Fruit fly (Drosophila melanogaster) whole organism, adult: Measurements from ENCODE around the gene Fnta.

Source experiments
- CG11617 ChIP-seq: fragments of 200-800 bp; sonication (Bioruptor generic); optimal IDR thresholded peaks from 2 replicates; lab custom pipeline; 2017; ENCODE audit warnings: mild to moderate bottlenecking, missing biosample characterization, missing genetic modification reagents, missing genetic modification characterization
- CG12768 ChIP-seq: fragments of 200-800 bp; sonication (Bioruptor generic); optimal IDR thresholded peaks from 2 replicates; lab custom pipeline; 2017; ENCODE audit warnings: missing biosample characterization, missing genetic modification characterization, mild to moderate bottlenecking, moderate library complexity, missing genetic modification reagents
- CG14711 ChIP-seq: fragments of 200-800 bp; sonication (Bioruptor generic); optimal IDR thresholded peaks from 2 replicates; lab custom pipeline; 2018; ENCODE audit warnings: missing biosample characterization, mild to moderate bottlenecking, missing genetic modification characterization, moderate library complexity
- CG1620 ChIP-seq: fragments of 200-800 bp; sonication (Bioruptor generic); optimal IDR thresholded peaks from 2 replicates; lab custom pipeline; 2016; ENCODE audit warnings: missing biosample characterization, missing genetic modification characterization
- CG33017 ChIP-seq: fragments of 200-800 bp; sonication (Bioruptor generic); optimal IDR thresholded peaks from 2 replicates; lab custom pipeline; 2018; ENCODE audit warnings: missing biosample characterization, mild to moderate bottlenecking, missing genetic modification characterization, moderate library complexity
- CG5204 ChIP-seq: fragments of 200-800 bp; sonication (Bioruptor generic); optimal IDR thresholded peaks from 2 replicates; lab custom pipeline; 2016; ENCODE audit warnings: missing biosample characterization, missing genetic modification characterization
- CG7045 ChIP-seq: fragments of 200-800 bp; sonication (Bioruptor generic); optimal IDR thresholded peaks from 2 replicates; lab custom pipeline; 2017; ENCODE audit warnings: missing biosample characterization, mild to moderate bottlenecking, missing genetic modification characterization
- CG7101 ChIP-seq: fragments of 200-800 bp; sonication (Bioruptor generic); optimal IDR thresholded peaks from 2 replicates; lab custom pipeline; 2018; ENCODE audit warnings: missing biosample characterization, mild to moderate bottlenecking, missing genetic modification characterization, moderate library complexity
- Clk ChIP-seq: fragments of 200-800 bp; sonication (Bioruptor generic); optimal IDR thresholded peaks from 2 replicates; lab custom pipeline; 2017; ENCODE audit warnings: missing biosample characterization, missing genetic modification characterization
- Crg-1 ChIP-seq: fragments of 200-800 bp; sonication (Bioruptor generic); optimal IDR thresholded peaks from 2 replicates; lab custom pipeline; 2016; ENCODE audit warnings: missing biosample characterization, missing genetic modification characterization
- Hr96 ChIP-seq: fragments of 200-800 bp; sonication (Bioruptor generic); optimal IDR thresholded peaks from 2 replicates; lab custom pipeline; 2016; ENCODE audit warnings: missing biosample characterization, missing genetic modification characterization
- Mnt ChIP-seq: fragments of 200-800 bp; sonication (Bioruptor generic); optimal IDR thresholded peaks from 2 replicates; lab custom pipeline; 2016; ENCODE audit warnings: missing biosample characterization, mild to moderate bottlenecking, missing genetic modification characterization
- bab1 ChIP-seq: fragments of 200-800 bp; sonication (Bioruptor generic); optimal IDR thresholded peaks from 3 replicates; lab custom pipeline; 2019; ENCODE audit warnings: missing biosample characterization, mild to moderate bottlenecking, missing genetic modification characterization, moderate library complexity
- cic ChIP-seq: fragments of 200-800 bp; sonication (Bioruptor generic); optimal IDR thresholded peaks from 2 replicates; lab custom pipeline; 2017; ENCODE audit warnings: missing biosample characterization, mild to moderate bottlenecking, missing genetic modification characterization, moderate library complexity
- cnc ChIP-seq, 2 experiments: fragments of >200 bp; optimal IDR thresholded peaks; 2 replicates each; lab custom pipeline; 2017
- kay ChIP-seq: fragments of 200-800 bp; sonication (Bioruptor generic); peaks from one replicate; lab custom pipeline; 2016; ENCODE audit warnings: missing biosample characterization, missing genetic modification characterization, borderline replicate concordance
- ovo ChIP-seq: fragments of 200-800 bp; sonication (Bioruptor generic); optimal IDR thresholded peaks from 2 replicates; lab custom pipeline; 2016; ENCODE audit warnings: missing biosample characterization, missing genetic modification characterization
- pad ChIP-seq: fragments of 200-800 bp; sonication (Bioruptor generic); optimal IDR thresholded peaks from 3 replicates; lab custom pipeline; 2017; ENCODE audit warnings: missing biosample characterization, missing genetic modification characterization, mild to moderate bottlenecking, moderate library complexity, missing genetic modification reagents
- tj ChIP-seq: fragments of 200-800 bp; sonication (Bioruptor generic); optimal IDR thresholded peaks from 3 replicates; lab custom pipeline; 2017; ENCODE audit warnings: missing biosample characterization, mild to moderate bottlenecking, missing genetic modification characterization, moderate library complexity
- toe ChIP-seq: fragments of 200-800 bp; sonication (Bioruptor generic); optimal IDR thresholded peaks from 2 replicates; lab custom pipeline; 2016; ENCODE audit warnings: missing biosample characterization, missing genetic modification characterization

Gene Fnta

dm6 chr2L:4835091-4835689 is 4.7 kb upstream of the Fnta start, which contains the start of gene Ir25a:
Gene Ir25a (minus strand): TSS chr2L:4835300.
- no peak for TF ChIP-seq CG14711 (tag; lab: Kevin White, UChicago)
- TF ChIP-seq kay (GFP tag; lab: Kevin White, UChicago): peak; percentile 96
- no peak for TF ChIP-seq pad (GFP tag; lab: Kevin White, UChicago)

- TF ChIP-seq tj (no peak), Mnt (GFP tag; lab: Kevin White, UChicago) (peak; percentile 27), kay (GFP tag; lab: Kevin White, UChicago) (peak; percentile 10), CG7101 (tag; lab: Kevin White, UChicago) (peak; percentile 41), Crg-1 (peak; percentile 58), cic (GFP tag; lab: Kevin White, UChicago) (peak; percentile 68), CG1620 (GFP tag; lab: Kevin White, UChicago) (no peak), ovo (peak; percentile 31), toe (GFP tag; lab: Kevin White, UChicago) (peak; percentile 14), CG12768 (peak; percentile 56), bab1 (no peak), pad (GFP tag; lab: Kevin White, UChicago) (peak; percentile 11), CG7045 (GFP tag; lab: Kevin White, UChicago) (peak; percentile 59), CG5204 (GFP tag; lab: Kevin White, UChicago) (no peak), cnc (optimal IDR thresholded peaks at IDR 0.05; lab: Kevin White, UChicago) (no peak), CG11617 (GFP tag; lab: Kevin White, UChicago) (peak; percentile 23), CG14711 (tag; lab: Kevin White, UChicago) (no peak), CG33017 (tag; lab: Kevin White, UChicago) (peak; percentile 55), Hr96 (no peak), Clk (GFP tag; lab: Kevin White, UChicago) (no peak)
These were observed 1.5 kb downstream of the Fnta start for dm6 chr2L:4829040-4829439.

- TF ChIP-seq bab1 (no peak), kay (GFP tag; lab: Kevin White, UChicago) (no peak), CG12768 (no peak)
These were observed 4.8 kb downstream of the Fnta start for dm6 chr2L:4825695-4826094.

- TF ChIP-seq CG1620 (GFP tag; lab: Kevin White, UChicago): no peak
- no peak for TF ChIP-seq Hr96
- TF ChIP-seq cnc (optimal IDR thresholded peaks at IDR 0.05; lab: Kevin White, UChicago): no peak
These were observed 6.7 kb downstream of the Fnta start for dm6 chr2L:4823797-4824196.

- TF ChIP-seq Crg-1 (no peak), CG11617 (GFP tag; lab: Kevin White, UChicago) (no peak), CG14711 (tag; lab: Kevin White, UChicago) (no peak), CG12768 (no peak), bab1 (no peak), cnc (optimal IDR thresholded peaks at IDR 0.05; lab: Kevin White, UChicago) (no peak), ovo (no peak), Mnt (GFP tag; lab: Kevin White, UChicago) (no peak), cic (GFP tag; lab: Kevin White, UChicago) (no peak), CG1620 (GFP tag; lab: Kevin White, UChicago) (no peak), Clk (GFP tag; lab: Kevin White, UChicago) (no peak), Hr96 (no peak), tj (no peak), CG33017 (tag; lab: Kevin White, UChicago) (no peak), CG7101 (tag; lab: Kevin White, UChicago) (no peak), toe (GFP tag; lab: Kevin White, UChicago) (no peak), kay (GFP tag; lab: Kevin White, UChicago) (no peak), pad (GFP tag; lab: Kevin White, UChicago) (no peak)
These were observed 8.2 kb downstream of the Fnta start for dm6 chr2L:4822258-4822657.

- TF ChIP-seq CG7045 (GFP tag; lab: Kevin White, UChicago): no peak
- no peak for TF ChIP-seq CG12768
- no peak for TF ChIP-seq toe (GFP tag; lab: Kevin White, UChicago)
- no peak for TF ChIP-seq Clk (GFP tag; lab: Kevin White, UChicago)
- no peak for TF ChIP-seq CG14711 (tag; lab: Kevin White, UChicago)
- TF ChIP-seq cnc (optimal IDR thresholded peaks at IDR 0.05; lab: Kevin White, UChicago): no peak
- no peak for TF ChIP-seq Mnt (GFP tag; lab: Kevin White, UChicago)
- TF ChIP-seq cic (GFP tag; lab: Kevin White, UChicago): no peak
- no peak for TF ChIP-seq CG7101 (tag; lab: Kevin White, UChicago)
- TF ChIP-seq CG33017 (tag; lab: Kevin White, UChicago): no peak
- TF ChIP-seq bab1: no peak
- TF ChIP-seq pad (GFP tag; lab: Kevin White, UChicago): no peak
- TF ChIP-seq tj: no peak
- no peak for TF ChIP-seq ovo
- no peak for TF ChIP-seq CG5204 (GFP tag; lab: Kevin White, UChicago)
These were observed 8.7 kb downstream of the Fnta start, which contains the start of gene CG15628 for dm6 chr2L:4821757-4822156. Gene CG15628 (plus strand): TSS chr2L:4821774.

- no peak for TF ChIP-seq cnc (optimal IDR thresholded peaks at IDR 0.05; lab: Kevin White, UChicago)
- TF ChIP-seq Crg-1: no peak
- TF ChIP-seq CG7045 (GFP tag; lab: Kevin White, UChicago): peak; percentile 76
- TF ChIP-seq Hr96: peak; percentile 63
- TF ChIP-seq CG33017 (tag; lab: Kevin White, UChicago): peak; percentile 34
- peak; percentile 31 for TF ChIP-seq CG11617 (GFP tag; lab: Kevin White, UChicago)
- peak; percentile 26 for TF ChIP-seq pad (GFP tag; lab: Kevin White, UChicago)
- peak; percentile 42 for TF ChIP-seq CG7101 (tag; lab: Kevin White, UChicago)
- peak; percentile 39 for TF ChIP-seq Clk (GFP tag; lab: Kevin White, UChicago)
- TF ChIP-seq tj: no peak
- no peak for TF ChIP-seq ovo
- no peak for TF ChIP-seq Mnt (GFP tag; lab: Kevin White, UChicago)
- peak; percentile 55 for TF ChIP-seq CG5204 (GFP tag; lab: Kevin White, UChicago)
- TF ChIP-seq CG14711 (tag; lab: Kevin White, UChicago): peak; percentile 28
- peak; percentile 23 for TF ChIP-seq toe (GFP tag; lab: Kevin White, UChicago)
- TF ChIP-seq CG1620 (GFP tag; lab: Kevin White, UChicago): no peak
- TF ChIP-seq bab1: no peak
- TF ChIP-seq kay (GFP tag; lab: Kevin White, UChicago): no peak
- TF ChIP-seq CG12768: peak; percentile 68
- no peak for TF ChIP-seq cic (GFP tag; lab: Kevin White, UChicago)
These were observed 9.2 kb downstream of the Fnta start for dm6 chr2L:4821319-4821717.
